Fruit fly (Drosophila melanogaster): ENCODE data around the gene CG13711.

DNA sequence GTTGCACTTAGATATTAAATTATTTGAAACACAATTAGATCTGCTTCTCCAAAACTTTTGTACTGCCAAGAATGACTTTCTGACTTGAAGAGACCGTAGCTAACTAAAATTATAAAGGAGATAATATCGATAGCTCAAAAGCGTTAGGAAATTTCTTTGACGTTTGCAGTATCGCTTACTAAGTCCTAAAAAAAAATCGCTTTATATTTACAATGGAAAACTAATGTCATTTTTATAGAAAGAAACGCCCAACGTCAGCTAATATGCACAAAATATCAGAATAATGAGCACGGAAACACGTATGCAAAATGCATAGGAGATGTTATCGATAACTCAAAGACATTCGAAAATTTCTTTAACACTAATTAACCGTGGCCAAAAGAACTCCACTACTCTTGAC, 4.0 kb upstream of the CG13711 start, which contains the start of gene CG12493:
- TF ChIP-seq Dad (GFP tag; optimal IDR thresholded peaks at IDR 0.05): no peak
- TF ChIP-seq H15 (GFP tag; IDR thresholded peaks at IDR 0.05): no peak
- no peak for TF ChIP-seq CG32532 (GFP tag; IDR thresholded peaks at IDR 0.05)
- no peak for TF ChIP-seq bab2 (GFP tag; optimal IDR thresholded peaks at IDR 0.05)
- no peak for TF ChIP-seq D19B (GFP tag; optimal IDR thresholded peaks at IDR 0.05)
- TF ChIP-seq CG30403 (GFP tag; optimal IDR thresholded peaks at IDR 0.05): no peak
- no peak for TF ChIP-seq maf-S (GFP tag; optimal IDR thresholded peaks at IDR 0.05)
